Worm (Caenorhabditis elegans): ENCODE measurements around the gene H35B03.1.
A peak's percentile ranks its signal among the peaks of the same experiment; 100 is the strongest.

Gene H35B03.1

ce11 chrIV:5764392-5764791, 39.0 kb downstream of the H35B03.1 start:
- TF ChIP-seq efl-1 (optimal IDR thresholded peaks at IDR 0.05) (no peak), efl-1 (GFP tag; optimal IDR thresholded peaks at IDR 0.05 in 1 of 2) (peak in 1 of 2 experiments; percentile 44), nhr-90 (tag; optimal IDR thresholded peaks at IDR 0.05; ENCODE audit: poor library complexity) (peak; percentile 66), nhr-28 (tag; optimal IDR thresholded peaks at IDR 0.05) (no peak), ces-1 (GFP tag; optimal IDR thresholded peaks at IDR 0.05) (no peak), snu-23 (GFP tag; optimal IDR thresholded peaks at IDR 0.05) (peak; percentile 57), lin-35 (GFP tag; optimal IDR thresholded peaks at IDR 0.05) (peak in 1 of 2 experiments; percentile 56), nhr-71 (tag; optimal IDR thresholded peaks at IDR 0.05) (peak; percentile 85), lsy-2 (tag; optimal IDR thresholded peaks at IDR 0.05) (peak; percentile 3 to 65), unc-130 (tag; optimal IDR thresholded peaks at IDR 0.05) (peak; percentile 27), nhr-85 (tag) (peak; percentile 95), elt-3 (tag; optimal IDR thresholded peaks at IDR 0.05) (peak in 5 of 6 experiments; percentile 85 to 99 (median 89)), vab-15 (tag; optimal IDR thresholded peaks at IDR 0.05) (peak; percentile 55), blmp-1 (tag; optimal IDR thresholded peaks at IDR 0.05) (peak; percentile 83), tbx-2 (tag; optimal IDR thresholded peaks at IDR 0.05) (peak; percentile 66), nhr-19 (GFP tag; conservative IDR thresholded peaks at IDR 0.05) (peak; percentile 71), egl-13 (tag; optimal IDR thresholded peaks at IDR 0.05) (no peak), nhr-76 (tag; optimal IDR thresholded peaks at IDR 0.05) (peak; percentile 32), nhr-47 (tag; optimal IDR thresholded peaks at IDR 0.05) (peak; percentile 28), irx-1 (tag; optimal IDR thresholded peaks at IDR 0.05) (no peak), nhr-20 (tag; optimal IDR thresholded peaks at IDR 0.05) (peak; percentile 95), mdl-1 (tag; optimal IDR thresholded peaks at IDR 0.05) (peak in 1 of 2 experiments; percentile 53), C16A3.4 (tag; optimal IDR thresholded peaks at IDR 0.05) (peak; percentile 51), lin-14 (GFP tag; optimal IDR thresholded peaks at IDR 0.05) (peak; percentile 67), hpl-2 (GFP tag; optimal IDR thresholded peaks at IDR 0.05) (no peak)

- TF ChIP-seq egl-27 (tag; optimal IDR thresholded peaks at IDR 0.05) = no peak
- no peak for TF ChIP-seq pag-3 (tag; optimal IDR thresholded peaks at IDR 0.05; ENCODE audit: borderline replicate concordance, insufficient read depth)
- no peak for TF ChIP-seq grh-1 (GFP tag; IDR thresholded peaks at IDR 0.05)
- TF ChIP-seq ceh-63 (GFP tag; optimal IDR thresholded peaks at IDR 0.05) = no peak
- TF ChIP-seq zag-1 (tag; optimal IDR thresholded peaks at IDR 0.05) = no peak
- TF ChIP-seq lsy-2 (tag; optimal IDR thresholded peaks at IDR 0.05) = peak in 1 of 2 experiments; percentile 30
- TF ChIP-seq efl-1 (optimal IDR thresholded peaks at IDR 0.05) = peak in 1 of 2 experiments; percentile 9
- TF ChIP-seq efl-1 (GFP tag; optimal IDR thresholded peaks at IDR 0.05 in 1 of 2) = no peak
- no peak for TF ChIP-seq alr-1 (tag; optimal IDR thresholded peaks at IDR 0.05; ENCODE audit: borderline replicate concordance)
- no peak for TF ChIP-seq C16A3.4 (tag; optimal IDR thresholded peaks at IDR 0.05)
- TF ChIP-seq ama-1 (optimal IDR thresholded peaks at IDR 0.05) = no peak
- peak; percentile 87 for TF ChIP-seq nhr-20 (tag; optimal IDR thresholded peaks at IDR 0.05)
- peak in 1 of 2 experiments; percentile 64 for TF ChIP-seq lin-35 (GFP tag; optimal IDR thresholded peaks at IDR 0.05)
- no peak for TF ChIP-seq zip-4 (GFP tag; optimal IDR thresholded peaks at IDR 0.05)
- no peak for TF ChIP-seq tlp-1 (tag; optimal IDR thresholded peaks at IDR 0.05)
- peak; percentile 66 for TF ChIP-seq snu-23 (GFP tag; optimal IDR thresholded peaks at IDR 0.05)
- TF ChIP-seq unc-130 (tag; optimal IDR thresholded peaks at IDR 0.05) = no peak
- peak; percentile 19 for TF ChIP-seq nhr-47 (tag; optimal IDR thresholded peaks at IDR 0.05)
- TF ChIP-seq ceh-90 (tag; optimal IDR thresholded peaks at IDR 0.05) = no peak
- peak in 3 of 6 experiments; percentile 36 to 81 (median 46) for TF ChIP-seq elt-3 (tag; optimal IDR thresholded peaks at IDR 0.05)
- peak; percentile 97 for TF ChIP-seq blmp-1 (tag; optimal IDR thresholded peaks at IDR 0.05)
- peak in 1 of 2 experiments; percentile 40 for TF ChIP-seq mdl-1 (tag; optimal IDR thresholded peaks at IDR 0.05)
- peak; percentile 79 for TF ChIP-seq lin-14 (GFP tag; optimal IDR thresholded peaks at IDR 0.05)
- no peak for TF ChIP-seq fos-1 (tag; optimal IDR thresholded peaks at IDR 0.05)
- no peak for TF ChIP-seq xbp-1 (tag; optimal IDR thresholded peaks at IDR 0.05)
- TF ChIP-seq nhr-84 (tag; optimal IDR thresholded peaks at IDR 0.05) = no peak
- TF ChIP-seq isw-1 (GFP tag; IDR thresholded peaks at IDR 0.05) = no peak
- peak; percentile 71 for TF ChIP-seq nhr-71 (tag; optimal IDR thresholded peaks at IDR 0.05)
- peak; percentile 38 for TF ChIP-seq mep-1 (tag; optimal IDR thresholded peaks at IDR 0.05)
- no peak for TF ChIP-seq rnt-1 (tag; optimal IDR thresholded peaks at IDR 0.05)
- peak in 1 of 3 experiments; percentile 9 for TF ChIP-seq ceh-82 (tag; optimal IDR thresholded peaks at IDR 0.05)
- peak; percentile 36 for TF ChIP-seq nhr-19 (GFP tag; conservative IDR thresholded peaks at IDR 0.05)
- no peak for TF ChIP-seq nhr-76 (tag; optimal IDR thresholded peaks at IDR 0.05)
- no peak for TF ChIP-seq elt-2 (tag; optimal IDR thresholded peaks at IDR 0.05)
- TF ChIP-seq lir-3 (tag; optimal IDR thresholded peaks at IDR 0.05; ENCODE audit: poor library complexity) = no peak
- no peak for TF ChIP-seq unc-86 (tag; optimal IDR thresholded peaks at IDR 0.05)
- no peak for TF ChIP-seq unc-98 (GFP tag; IDR thresholded peaks at IDR 0.05)
- TF ChIP-seq snpc-4 (tag; optimal IDR thresholded peaks at IDR 0.05) = no peak
- no peak for TF ChIP-seq dsc-1 (tag; optimal IDR thresholded peaks at IDR 0.05)
These were observed 40.3 kb downstream of the H35B03.1 start for ce11 chrIV:5765652-5766051.

All from whole organism, L1 larva.